Fruit fly (Drosophila melanogaster): Measurements from ENCODE around the gene CG42788.

Gene CG42788

dm6 chr3R:15089250-15089921, 42.3 kb downstream of the CG42788 start (continued):
- TF ChIP-seq CG15696 (tag; optimal IDR thresholded peaks at IDR 0.05) (peak; percentile 57), Dip2 (GFP tag; IDR thresholded peaks at IDR 0.05) (no peak), H15 (GFP tag; IDR thresholded peaks at IDR 0.05) (no peak), twi (tag; optimal IDR thresholded peaks at IDR 0.05) (no peak), dm (GFP tag; optimal IDR thresholded peaks at IDR 0.05) (no peak), slou (GFP tag; optimal IDR thresholded peaks at IDR 0.05) (no peak), chm (GFP tag; IDR thresholded peaks at IDR 0.05) (peak; percentile 60; the same call in 1 of the 2 replicates), row (GFP tag; IDR thresholded peaks at IDR 0.05) (peak; percentile 33), MESR4 (GFP tag; optimal IDR thresholded peaks at IDR 0.05) (no peak), exex (tag; optimal IDR thresholded peaks at IDR 0.05) (peak; percentile 69), CG7357 (GFP tag; IDR thresholded peaks at IDR 0.05) (no peak), CG11456 (GFP tag; IDR thresholded peaks at IDR 0.05) (no peak), CG17385 (GFP tag; optimal IDR thresholded peaks at IDR 0.05) (peak; percentile 42), CG15514 (GFP tag; optimal IDR thresholded peaks at IDR 0.05) (peak; percentile 10), cas (GFP tag; IDR thresholded peaks at IDR 0.05) (no peak), CG17186 (GFP tag; optimal IDR thresholded peaks at IDR 0.05) (no peak), tgo (GFP tag; IDR thresholded peaks at IDR 0.05) (no peak), CG4360 (GFP tag; IDR thresholded peaks at IDR 0.05) (0 out of 2 replicates have a peak, but pooled peaks have one; percentile 8), Gsc (GFP tag; IDR thresholded peaks at IDR 0.05) (no peak), Blimp-1 (GFP tag; optimal IDR thresholded peaks at IDR 0.05) (peak; percentile 60), inv (GFP tag; IDR thresholded peaks at IDR 0.05; ENCODE audit: partially characterized antibody) (no peak), CG13296 (GFP tag; optimal IDR thresholded peaks at IDR 0.05) (peak; percentile 79), sens-2 (GFP tag; IDR thresholded peaks at IDR 0.05) (no peak), CG32772 (GFP tag; IDR thresholded peaks at IDR 0.05) (no peak), Max (GFP tag; optimal IDR thresholded peaks at IDR 0.05) (peak; percentile 40), CG2712 (tag; optimal IDR thresholded peaks at IDR 0.05) (no peak), kay (GFP tag; optimal IDR thresholded peaks at IDR 0.05) (no peak), ERR (GFP tag; optimal IDR thresholded peaks at IDR 0.05) (no peak), CG1603 (tag; optimal IDR thresholded peaks at IDR 0.05) (no peak), CG14710 (tag; optimal IDR thresholded peaks at IDR 0.05) (peak; percentile 46), chn (GFP tag; optimal IDR thresholded peaks at IDR 0.05) (peak; percentile 39), CG8359 (GFP tag; optimal IDR thresholded peaks at IDR 0.05; ENCODE audit: borderline replicate concordance) (no peak), otp (GFP tag; IDR thresholded peaks at IDR 0.05) (0 out of 3 replicates have a peak, but pooled peaks have one; percentile 14), CG9437 (GFP tag; optimal IDR thresholded peaks at IDR 0.05) (peak; percentile 25), CG16863 (GFP tag; optimal IDR thresholded peaks at IDR 0.05) (no peak), CG10274 (GFP tag; optimal IDR thresholded peaks at IDR 0.05) (no peak), CG17328 (GFP tag; IDR thresholded peaks at IDR 0.05) (no peak), CG15269 (tag; optimal IDR thresholded peaks at IDR 0.05) (peak; percentile 61), bigmax (GFP tag; optimal IDR thresholded peaks at IDR 0.05) (no peak), CG6683 (GFP tag; optimal IDR thresholded peaks at IDR 0.05) (peak; percentile 41), Hmr (GFP tag; optimal IDR thresholded peaks at IDR 0.05) (peak; percentile 57), D (optimal IDR thresholded peaks at IDR 0.05) (no peak), D (GFP tag; optimal IDR thresholded peaks at IDR 0.05) (peak; percentile 35), CG7963 (GFP tag; IDR thresholded peaks at IDR 0.05; ENCODE audit: partially characterized antibody) (no peak), CG3163 (GFP tag; optimal IDR thresholded peaks at IDR 0.05) (peak; percentile 33), CG33213 (GFP tag; optimal IDR thresholded peaks at IDR 0.05) (no peak), fu2 (GFP tag; optimal IDR thresholded peaks at IDR 0.05) (no peak), MTF-1 (GFP tag; optimal IDR thresholded peaks at IDR 0.05; ENCODE audit: borderline replicate concordance) (peak; percentile 59), p53 (GFP tag; optimal IDR thresholded peaks at IDR 0.05) (no peak), Sox102F (GFP tag; optimal IDR thresholded peaks at IDR 0.05) (no peak)
